Worm (Caenorhabditis elegans) whole organism, L1 larva: ENCODE results near the gene R04B3.3.

Source experiments
- F16B12.6 ChIP-seq: fragments of 150-350 bp; optimal IDR thresholded peaks from 2 replicates; lab custom pipeline; 2014; ENCODE audit warnings: missing biosample characterization, missing genetic modification characterization
- Y116A8C.19 ChIP-seq: sonication (generic microtip); optimal IDR thresholded peaks from 2 replicates; lab custom pipeline; 2016; ENCODE audit warnings: missing compliant biosample characterization, missing genetic modification characterization, borderline replicate concordance
- aha-1 ChIP-seq: fragments of 150-350 bp; optimal IDR thresholded peaks from 2 replicates; lab custom pipeline; 2014; ENCODE audit warnings: missing biosample characterization, missing genetic modification characterization
- ama-1 ChIP-seq: fragments of 150-350 bp; optimal IDR thresholded peaks from 2 replicates; lab custom pipeline; 2014
- ceh-8 ChIP-seq: fragments of 200-800 bp; sonication (Bioruptor generic); optimal IDR thresholded peaks from 2 replicates; lab custom pipeline; 2018; ENCODE audit warnings: mild to moderate bottlenecking, missing genetic modification characterization, moderate library complexity, missing compliant biosample characterization
- ceh-82 ChIP-seq, 3 experiments: fragments of 150-350 bp in 1 of 3; sonication (generic microtip) in 2 of 3; optimal IDR thresholded peaks; 2 replicates each; lab custom pipeline; 2014 to 2017; ENCODE audit warnings: missing biosample characterization in 3 of 3, missing genetic modification characterization in 3 of 3
- efl-1 ChIP-seq, 4 experiments: fragments of 150-350 bp; optimal IDR thresholded peaks in 3 of 4; peaks in 1 of 4; 1 replicate in 1 of 4; 2 replicates in 3 of 4; lab custom pipeline; 2014; ENCODE audit warnings: missing biosample characterization in 2 of 4, missing genetic modification characterization in 2 of 4, missing genetic modification reagents in 2 of 4
- egl-13 ChIP-seq: sonication (generic microtip); optimal IDR thresholded peaks from 2 replicates; lab custom pipeline; 2016; ENCODE audit warnings: missing genotype, missing genetic modification reagents, missing genetic modification characterization, missing compliant biosample characterization
- elt-3 ChIP-seq, 6 experiments: fragments of 150-350 bp in 1 of 6; sonication (generic microtip); optimal IDR thresholded peaks; 2 replicates each; lab custom pipeline; 2017 to 2018; ENCODE audit warnings: missing biosample characterization in 6 of 6, missing genetic modification characterization in 6 of 6, inconsistent platforms in 1 of 6
- fkh-10 ChIP-seq: sonication (generic microtip); optimal IDR thresholded peaks from 2 replicates; lab custom pipeline; 2017; ENCODE audit warnings: missing biosample characterization, missing genetic modification reagents, missing genetic modification characterization
- fkh-8 ChIP-seq: sonication (generic microtip); optimal IDR thresholded peaks from 2 replicates; lab custom pipeline; 2016; ENCODE audit warnings: mild to moderate bottlenecking, missing genetic modification characterization, missing compliant biosample characterization
- fos-1 ChIP-seq: fragments of 150-350 bp; optimal IDR thresholded peaks from 2 replicates; lab custom pipeline; 2014; ENCODE audit warnings: missing biosample characterization, missing genetic modification characterization
- hlh-17 ChIP-seq: fragments of 200-800 bp; sonication (Bioruptor generic); optimal IDR thresholded peaks from 2 replicates; lab custom pipeline; 2018; ENCODE audit warnings: missing genetic modification characterization, mild to moderate bottlenecking, missing compliant biosample characterization, moderate library complexity, borderline replicate concordance
- lin-14 ChIP-seq: fragments of 200-800 bp; sonication (Bioruptor generic); optimal IDR thresholded peaks from 2 replicates; lab custom pipeline; 2018; ENCODE audit warnings: mild to moderate bottlenecking, missing genetic modification characterization, moderate library complexity, missing compliant biosample characterization
- lin-15B ChIP-seq: fragments of 150-350 bp; sonication (generic microtip); optimal IDR thresholded peaks from 3 replicates; lab custom pipeline; 2014; ENCODE audit warnings: missing biosample characterization, missing genetic modification characterization
- lin-39 ChIP-seq: fragments of 150-350 bp; optimal IDR thresholded peaks from 2 replicates; lab custom pipeline; 2014; ENCODE audit warnings: missing biosample characterization, missing genetic modification reagents, missing genetic modification characterization
- lsy-2 ChIP-seq, 2 experiments: fragments of 150-350 bp; optimal IDR thresholded peaks; 2 replicates each; lab custom pipeline; 2014; ENCODE audit warnings: missing biosample characterization in 2 of 2, missing genetic modification characterization in 2 of 2
- mep-1 ChIP-seq: fragments of 150-350 bp; optimal IDR thresholded peaks from 2 replicates; lab custom pipeline; 2014; ENCODE audit warnings: missing biosample characterization, missing genetic modification characterization
- nhr-11 ChIP-seq: fragments of 150-350 bp; optimal IDR thresholded peaks from 2 replicates; lab custom pipeline; 2014; ENCODE audit warnings: missing biosample characterization, missing genetic modification characterization
- nhr-12 ChIP-seq: sonication (generic microtip); optimal IDR thresholded peaks from 2 replicates; lab custom pipeline; 2017; ENCODE audit warnings: missing biosample characterization, missing genetic modification characterization
- nhr-19 ChIP-seq: fragments of 200-800 bp; sonication (Bioruptor generic); conservative IDR thresholded peaks from 2 replicates; pipeline ENCODE4 v1.3.6; 2022; ENCODE audit warnings: missing genetic modification characterization, missing compliant biosample characterization
- nhr-71 ChIP-seq: sonication (generic microtip); optimal IDR thresholded peaks from 2 replicates; lab custom pipeline; 2016; ENCODE audit warnings: mild to moderate bottlenecking, missing genetic modification characterization, moderate library complexity, missing compliant biosample characterization
- rnt-1 ChIP-seq: sonication (generic microtip); optimal IDR thresholded peaks from 2 replicates; lab custom pipeline; 2016; ENCODE audit warnings: mild to moderate bottlenecking, missing genetic modification characterization, moderate library complexity, missing compliant biosample characterization
- snu-23 ChIP-seq: sonication (generic microtip); optimal IDR thresholded peaks from 2 replicates; lab custom pipeline; 2016; ENCODE audit warnings: missing genetic modification characterization, missing compliant biosample characterization
- sup-37 ChIP-seq: fragments of 200-800 bp; sonication (Bioruptor generic); optimal IDR thresholded peaks from 2 replicates; lab custom pipeline; 2018; ENCODE audit warnings: mild to moderate bottlenecking, missing genetic modification characterization, missing compliant biosample characterization
- swsn-7 ChIP-seq: sonication (generic microtip); optimal IDR thresholded peaks from 2 replicates; lab custom pipeline; 2016; ENCODE audit warnings: missing genetic modification characterization, missing compliant biosample characterization
- unc-130 ChIP-seq: fragments of 150-350 bp; optimal IDR thresholded peaks from 2 replicates; lab custom pipeline; 2017; ENCODE audit warnings: missing biosample characterization, missing genetic modification characterization, inconsistent platforms
- unc-98 ChIP-seq: fragments of 200-800 bp; sonication (Bioruptor generic); IDR thresholded peaks from 2 replicates; pipeline ENCODE4 v1.3.6; 2022; ENCODE audit warnings: missing genetic modification characterization, missing compliant biosample characterization
- vab-15 ChIP-seq: sonication (generic microtip); optimal IDR thresholded peaks from 2 replicates; lab custom pipeline; 2017; ENCODE audit warnings: missing genotype, mild to moderate bottlenecking, missing genetic modification characterization, missing compliant biosample characterization
- zag-1 ChIP-seq: fragments of 150-350 bp; optimal IDR thresholded peaks from 2 replicates; lab custom pipeline; 2014; ENCODE audit warnings: missing biosample characterization, missing genetic modification characterization

R04B3.3 gene

ce11 chrX:2456141-2456540 lies 19.6 kb downstream of the R04B3.3 start (continued):
- TF ChIP-seq ama-1 (lab: Kevin White, UChicago) (no peak), lin-15B (tag; lab: Kevin White, UChicago) (no peak), fkh-8 (no peak), aha-1 (tag; lab: Kevin White, UChicago) (no peak), zag-1 (tag; lab: Kevin White, UChicago) (no peak), fos-1 (tag; lab: Kevin White, UChicago) (no peak)

DNA sequence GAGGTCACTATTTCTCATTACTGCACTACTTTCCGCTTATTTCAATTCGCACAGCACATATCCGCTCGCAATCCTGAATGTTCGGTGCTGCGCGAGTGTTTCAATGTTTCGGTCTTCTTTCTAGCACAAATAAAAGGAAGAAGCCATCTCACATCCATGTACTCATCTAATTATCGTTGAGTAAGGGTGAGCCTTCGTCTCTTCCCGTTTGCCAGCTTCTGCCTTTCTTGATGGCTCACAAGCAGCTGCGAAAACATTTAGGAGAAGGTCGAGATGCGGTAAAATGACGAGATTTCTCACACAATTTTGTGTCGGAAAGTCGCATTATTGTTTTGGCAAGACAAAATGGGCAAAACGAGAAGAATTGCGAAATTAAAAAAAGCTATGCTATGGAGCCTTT lies 20.9 kb downstream of the R04B3.3 start:
- TF ChIP-seq lin-14 (GFP tag; lab: Kevin White, UChicago) (peak; percentile 28), ceh-82 (tag; optimal IDR thresholded peaks at IDR 0.05; lab: Kevin White, UChicago) (peak in 1 of 3 experiments; percentile 15), fkh-10 (GFP tag; lab: Kevin White, UChicago) (peak; percentile 44), snu-23 (GFP tag; lab: Kevin White, UChicago) (no peak)

DNA sequence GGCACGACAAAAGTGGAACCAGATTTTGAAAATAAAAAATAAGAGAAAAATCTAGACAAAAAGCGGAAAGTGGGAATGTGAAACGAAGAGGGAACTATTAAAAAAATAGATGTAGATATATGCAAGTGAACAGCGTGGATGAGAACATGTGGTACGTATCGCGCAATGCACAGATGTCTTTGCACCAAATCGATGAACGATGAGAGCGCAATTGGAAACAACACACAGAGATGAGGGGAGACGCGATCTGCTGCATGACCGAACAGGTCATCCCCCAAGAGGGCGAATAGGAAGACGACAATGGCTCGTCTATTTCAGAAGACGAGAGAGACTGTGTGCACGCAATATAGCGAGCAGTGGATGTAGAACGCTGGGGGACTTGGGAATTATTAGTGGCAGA lies 23.1 kb downstream of the R04B3.3 start:
- TF ChIP-seq efl-1 (optimal IDR thresholded peaks at IDR 0.05; lab: Kevin White, UChicago), result no peak
- TF ChIP-seq efl-1 (GFP tag; optimal IDR thresholded peaks at IDR 0.05 in 1 of 2; lab: Kevin White, UChicago), result peak in 1 of 2 experiments; percentile 34
- TF ChIP-seq Y116A8C.19 (tag; lab: Kevin White, UChicago), result no peak
- no peak for TF ChIP-seq F16B12.6 (tag; lab: Kevin White, UChicago)
- no peak for TF ChIP-seq fos-1 (tag; lab: Kevin White, UChicago)

DNA sequence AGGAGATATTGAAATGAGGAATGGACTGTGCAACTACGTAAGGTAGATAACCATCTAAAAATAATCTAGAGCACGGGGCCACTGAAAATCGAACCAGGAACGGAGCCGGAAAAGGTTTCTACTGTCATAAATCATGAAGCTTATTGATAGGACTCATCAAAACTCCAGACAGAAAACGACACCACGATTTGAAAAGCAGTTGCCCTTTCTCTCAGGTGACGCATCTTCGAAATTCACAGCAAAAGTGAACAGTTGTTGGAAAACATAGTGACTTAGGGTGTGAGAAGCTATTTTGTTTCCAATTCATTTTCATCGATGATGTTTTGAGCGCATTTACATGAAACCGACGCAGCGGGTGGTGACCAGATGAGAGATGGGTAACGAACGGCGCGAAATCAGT lies 23.5 kb downstream of the R04B3.3 start:
- TF ChIP-seq swsn-7 (tag; lab: Kevin White, UChicago) (no peak), rnt-1 (tag; lab: Kevin White, UChicago) (peak; percentile 53), unc-98 (GFP tag; lab: Robert Waterston, UW) (no peak), nhr-71 (tag; lab: Kevin White, UChicago) (peak; percentile 24), egl-13 (no peak), lin-39 (tag; lab: Kevin White, UChicago) (no peak), lin-14 (GFP tag; lab: Kevin White, UChicago) (peak; percentile 29), Y116A8C.19 (tag; lab: Kevin White, UChicago) (no peak), vab-15 (tag; lab: Kevin White, UChicago) (no peak)

DNA sequence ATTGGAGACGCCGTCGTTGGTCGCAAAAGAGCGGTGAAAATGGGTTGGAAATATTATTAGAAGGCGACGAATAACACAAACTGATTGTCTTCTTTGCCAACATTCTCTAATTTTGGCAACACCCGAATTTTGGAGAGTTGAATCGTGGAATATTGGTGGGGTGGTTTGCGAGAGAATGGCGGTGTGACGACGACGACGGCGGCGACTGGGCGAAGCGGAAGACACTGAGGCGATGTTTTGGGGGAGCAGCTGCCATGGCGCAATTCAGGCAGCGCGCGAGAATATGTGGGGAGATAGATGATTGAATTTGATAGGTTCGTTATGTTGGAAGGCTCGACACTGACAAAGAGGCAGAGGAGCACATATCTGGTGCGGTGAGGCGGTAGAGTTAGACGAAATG lies 24.8 kb downstream of the R04B3.3 start:
- peak; percentile 12 for TF ChIP-seq lin-14 (GFP tag; lab: Kevin White, UChicago)
- TF ChIP-seq sup-37 (GFP tag; lab: Kevin White, UChicago), result no peak
- no peak for TF ChIP-seq nhr-11 (tag; lab: Kevin White, UChicago)
- no peak for TF ChIP-seq lin-39 (tag; lab: Kevin White, UChicago)

DNA sequence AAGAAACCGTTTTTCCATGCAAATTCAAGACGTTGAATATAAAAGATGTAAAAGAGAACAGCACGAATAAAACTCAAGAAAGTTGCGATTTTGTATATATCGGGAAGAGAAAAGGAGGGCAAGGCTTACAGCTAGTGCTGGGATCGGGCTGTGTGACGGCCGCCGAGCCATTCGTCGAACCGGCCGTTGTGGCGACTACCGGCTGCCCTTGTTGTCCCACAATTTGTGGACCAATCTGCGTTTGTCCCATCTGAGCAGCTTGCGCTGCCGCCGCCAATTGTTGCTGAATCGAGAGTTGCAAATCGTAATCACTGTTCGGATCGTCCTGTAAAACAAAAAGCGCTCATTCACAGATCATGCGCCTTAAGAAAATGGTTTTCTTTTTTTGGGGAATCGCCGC lies 28.6 kb downstream of the R04B3.3 start:
- TF ChIP-seq nhr-12 (no peak), vab-15 (tag; lab: Kevin White, UChicago) (no peak), nhr-19 (GFP tag; lab: Robert Waterston, UW) (no peak), snu-23 (GFP tag; lab: Kevin White, UChicago) (no peak), ceh-8 (GFP tag; lab: Kevin White, UChicago) (no peak), swsn-7 (tag; lab: Kevin White, UChicago) (no peak), hlh-17 (GFP tag; lab: Kevin White, UChicago) (no peak), elt-3 (tag; optimal IDR thresholded peaks at IDR 0.05; lab: Kevin White, UChicago) (no peak), unc-130 (tag; lab: Kevin White, UChicago) (no peak), lsy-2 (tag; optimal IDR thresholded peaks at IDR 0.05; lab: Kevin White, UChicago) (no peak), mep-1 (no peak)
- TF ChIP-seq, all 84 proteins: peak for 0
